Worm (Caenorhabditis elegans): ENCODE measurements around the gene Y15E3A.4.
A peak's percentile ranks its signal among the peaks of the same experiment; 100 is the strongest.

Y15E3A.4 gene

ce11 chrX:15312073-15312472, 18.7 kb upstream of the Y15E3A.4 start:
- no peak for TF ChIP-seq nhr-129 (tag; optimal IDR thresholded peaks at IDR 0.05)
- TF ChIP-seq nhr-25 (tag; optimal IDR thresholded peaks at IDR 0.05), result peak; percentile 33
- TF ChIP-seq blmp-1 (tag; optimal IDR thresholded peaks at IDR 0.05; ENCODE audit: insufficient read depth), result peak; percentile 62

DNA sequence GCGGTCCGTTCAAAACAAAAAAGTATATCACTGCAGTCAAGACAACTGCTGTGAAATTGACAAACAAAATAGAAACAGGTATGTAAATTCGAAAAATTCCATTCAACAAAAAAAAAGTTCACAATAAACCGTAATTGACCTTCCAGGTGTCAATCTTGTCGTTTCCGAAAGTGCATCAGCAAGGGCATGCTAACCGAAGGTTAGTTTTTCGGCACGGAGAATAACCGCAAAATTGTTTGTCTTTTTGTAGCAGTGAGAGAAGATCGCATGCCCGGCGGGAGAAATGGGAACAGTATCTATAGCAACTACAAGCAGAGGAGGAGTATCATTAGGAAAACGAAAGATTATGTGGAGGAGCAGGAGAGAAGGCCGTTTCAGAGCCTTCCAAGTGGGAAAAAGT, 18.1 kb upstream of the Y15E3A.4 start:
- TF ChIP-seq nhr-11 (tag; optimal IDR thresholded peaks at IDR 0.05) (no peak), F13H6.1 (tag; optimal IDR thresholded peaks at IDR 0.05) (no peak), ceh-16 (tag; optimal IDR thresholded peaks at IDR 0.05) (peak; percentile 17), nhr-25 (tag; optimal IDR thresholded peaks at IDR 0.05) (peak; percentile 35), ama-1 (optimal IDR thresholded peaks at IDR 0.05) (no peak), fos-1 (tag; optimal IDR thresholded peaks at IDR 0.05) (no peak), snpc-4 (tag; optimal IDR thresholded peaks at IDR 0.05) (no peak), unc-55 (GFP tag; optimal IDR thresholded peaks at IDR 0.05) (no peak), mbf-1 (tag; optimal IDR thresholded peaks at IDR 0.05) (no peak), ztf-11 (tag; optimal IDR thresholded peaks at IDR 0.05) (no peak)

DNA sequence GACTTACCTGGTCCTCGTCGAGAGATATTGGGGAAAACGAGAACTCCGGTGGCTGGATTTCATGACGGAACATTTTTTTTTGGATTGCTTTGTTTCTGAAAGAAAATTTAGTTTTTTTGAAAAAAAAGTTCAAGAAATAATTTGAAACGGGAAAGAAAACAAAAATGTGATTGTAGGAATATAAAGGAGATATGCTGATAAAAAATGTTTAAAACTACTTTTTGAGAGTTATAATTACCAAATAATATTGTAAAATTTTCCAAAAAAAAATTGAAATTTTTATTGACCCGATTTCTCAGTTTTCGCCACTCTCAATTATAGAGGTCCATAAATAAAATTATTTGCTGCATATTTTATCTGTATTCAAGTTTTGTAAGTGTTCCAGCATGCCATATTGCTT, 13.6 kb upstream of the Y15E3A.4 start, which contains the start of gene glb-28:
glb-28 (minus strand) TSS at position 101 of the 400 bp plus-strand sequence.
- TF ChIP-seq nhr-12 (tag; optimal IDR thresholded peaks at IDR 0.05), result no peak
- no peak for TF ChIP-seq elt-1 (tag; optimal IDR thresholded peaks at IDR 0.05)
- TF ChIP-seq nhr-129 (tag; optimal IDR thresholded peaks at IDR 0.05), result no peak
- no peak for TF ChIP-seq nhr-10 (tag; optimal IDR thresholded peaks at IDR 0.05)
- TF ChIP-seq alr-1 (tag; optimal IDR thresholded peaks at IDR 0.05), result no peak
- TF ChIP-seq unc-55 (GFP tag; optimal IDR thresholded peaks at IDR 0.05), result no peak

- TF ChIP-seq sma-9 (GFP tag; optimal IDR thresholded peaks at IDR 0.05) (no peak), sma-9 (tag; optimal IDR thresholded peaks at IDR 0.05) (no peak), skn-1 (tag; optimal IDR thresholded peaks at IDR 0.05) (no peak), nhr-12 (tag; optimal IDR thresholded peaks at IDR 0.05) (no peak), crh-2 (tag; optimal IDR thresholded peaks at IDR 0.05) (no peak), nhr-237 (tag; optimal IDR thresholded peaks at IDR 0.05) (no peak), lin-39 (tag; optimal IDR thresholded peaks at IDR 0.05) (no peak), C34F6.9 (tag; optimal IDR thresholded peaks at IDR 0.05) (no peak), nhr-10 (tag; optimal IDR thresholded peaks at IDR 0.05) (no peak), ztf-1 (GFP tag; conservative IDR thresholded peaks at IDR 0.05) (no peak)
Measured at ce11 chrX:15321217-15321616, 9.5 kb upstream of the Y15E3A.4 start.

ce11 chrX:15321791-15322190, 9.0 kb upstream of the Y15E3A.4 start:
- TF ChIP-seq C34F6.9 (tag; optimal IDR thresholded peaks at IDR 0.05), result no peak
- TF ChIP-seq sma-3 (GFP tag; optimal IDR thresholded peaks at IDR 0.05), result no peak
- no peak for TF ChIP-seq unc-62 (GFP tag; optimal IDR thresholded peaks at IDR 0.05)
- TF ChIP-seq nhr-10 (tag; optimal IDR thresholded peaks at IDR 0.05), result no peak
- no peak for TF ChIP-seq nhr-21 (tag; optimal IDR thresholded peaks at IDR 0.05)
- TF ChIP-seq zag-1 (tag; optimal IDR thresholded peaks at IDR 0.05), result no peak
- no peak for TF ChIP-seq egl-27 (tag; optimal IDR thresholded peaks at IDR 0.05)
- TF ChIP-seq nhr-77 (tag; optimal IDR thresholded peaks at IDR 0.05), result no peak
- no peak for TF ChIP-seq nhr-129 (tag; optimal IDR thresholded peaks at IDR 0.05)
- no peak for TF ChIP-seq unc-39 (tag; optimal IDR thresholded peaks at IDR 0.05)
- TF ChIP-seq mbf-1 (tag; optimal IDR thresholded peaks at IDR 0.05), result no peak
- no peak for TF ChIP-seq ztf-4 (tag; optimal IDR thresholded peaks at IDR 0.05)
- no peak for TF ChIP-seq blmp-1 (tag; optimal IDR thresholded peaks at IDR 0.05; ENCODE audit: insufficient read depth)
- no peak for TF ChIP-seq ceh-82 (tag; optimal IDR thresholded peaks at IDR 0.05)
- TF ChIP-seq gmeb-1 (tag; optimal IDR thresholded peaks at IDR 0.05), result no peak
- TF ChIP-seq F13H6.1 (tag; optimal IDR thresholded peaks at IDR 0.05), result no peak
- no peak for TF ChIP-seq ama-1 (optimal IDR thresholded peaks at IDR 0.05)
- TF ChIP-seq mab-5 (tag; optimal IDR thresholded peaks at IDR 0.05), result no peak
- TF ChIP-seq snpc-4 (tag; optimal IDR thresholded peaks at IDR 0.05), result no peak
- TF ChIP-seq R02D3.7 (tag; optimal IDR thresholded peaks at IDR 0.05), result no peak

DNA sequence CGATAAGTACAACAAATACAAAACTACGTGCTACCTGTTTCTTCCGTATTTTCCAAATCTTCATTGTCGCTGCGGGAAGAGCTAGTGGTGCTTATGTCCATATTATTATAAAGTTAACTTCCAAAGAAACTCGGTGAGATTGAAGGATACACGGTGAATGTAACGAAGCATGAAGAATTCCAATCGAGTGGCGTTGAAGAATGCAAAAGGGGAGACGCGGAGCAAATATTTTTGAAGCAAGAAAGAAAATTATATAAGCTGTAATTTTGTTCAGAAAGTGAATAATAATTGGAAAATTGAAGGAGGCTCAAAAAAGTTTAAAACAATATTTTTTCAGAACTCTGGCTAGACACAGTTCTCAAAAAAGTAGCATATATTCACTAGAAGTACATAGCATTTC, 5.1 kb upstream of the Y15E3A.4 start, which contains the start of gene Y15E3A.3:
Y15E3A.3 (minus strand) TSS at position 101 of the 400 bp plus-strand sequence.
- TF ChIP-seq fos-1 (tag; optimal IDR thresholded peaks at IDR 0.05) (no peak), nhr-237 (tag; optimal IDR thresholded peaks at IDR 0.05) (no peak), nhr-129 (tag; optimal IDR thresholded peaks at IDR 0.05) (no peak), nhr-10 (tag; optimal IDR thresholded peaks at IDR 0.05) (no peak), nhr-6 (tag; optimal IDR thresholded peaks at IDR 0.05) (no peak), peb-1 (tag; optimal IDR thresholded peaks at IDR 0.05) (no peak), blmp-1 (tag; optimal IDR thresholded peaks at IDR 0.05; ENCODE audit: insufficient read depth) (no peak), nhr-12 (tag; optimal IDR thresholded peaks at IDR 0.05) (no peak), egl-27 (tag; optimal IDR thresholded peaks at IDR 0.05) (no peak), nhr-11 (tag; optimal IDR thresholded peaks at IDR 0.05) (no peak), ceh-82 (tag; optimal IDR thresholded peaks at IDR 0.05) (no peak), ZK546.5 (tag; optimal IDR thresholded peaks at IDR 0.05) (no peak), aly-2 (tag; optimal IDR thresholded peaks at IDR 0.05) (no peak), elt-3 (tag; optimal IDR thresholded peaks at IDR 0.05) (no peak)

Data from whole organism, L2 larva.